Fruit fly (Drosophila melanogaster) whole organism, adult: ENCODE data around the gene alpha-Est7.

ENCODE experiments used
- CG11617 ChIP-seq: fragments of 200-800 bp; sonication (Bioruptor generic); optimal IDR thresholded peaks from 2 replicates; lab custom pipeline; 2017; ENCODE audit warnings: mild to moderate bottlenecking, missing biosample characterization, missing genetic modification reagents, missing genetic modification characterization
- CG12768 ChIP-seq: fragments of 200-800 bp; sonication (Bioruptor generic); optimal IDR thresholded peaks from 2 replicates; lab custom pipeline; 2017; ENCODE audit warnings: missing biosample characterization, missing genetic modification characterization, mild to moderate bottlenecking, moderate library complexity, missing genetic modification reagents
- CG14711 ChIP-seq: fragments of 200-800 bp; sonication (Bioruptor generic); optimal IDR thresholded peaks from 2 replicates; lab custom pipeline; 2018; ENCODE audit warnings: missing biosample characterization, mild to moderate bottlenecking, missing genetic modification characterization, moderate library complexity
- CG1620 ChIP-seq: fragments of 200-800 bp; sonication (Bioruptor generic); optimal IDR thresholded peaks from 2 replicates; lab custom pipeline; 2016; ENCODE audit warnings: missing biosample characterization, missing genetic modification characterization
- CG33017 ChIP-seq: fragments of 200-800 bp; sonication (Bioruptor generic); optimal IDR thresholded peaks from 2 replicates; lab custom pipeline; 2018; ENCODE audit warnings: missing biosample characterization, mild to moderate bottlenecking, missing genetic modification characterization, moderate library complexity
- CG5204 ChIP-seq: fragments of 200-800 bp; sonication (Bioruptor generic); optimal IDR thresholded peaks from 2 replicates; lab custom pipeline; 2016; ENCODE audit warnings: missing biosample characterization, missing genetic modification characterization
- CG7045 ChIP-seq: fragments of 200-800 bp; sonication (Bioruptor generic); optimal IDR thresholded peaks from 2 replicates; lab custom pipeline; 2017; ENCODE audit warnings: missing biosample characterization, mild to moderate bottlenecking, missing genetic modification characterization
- CG7101 ChIP-seq: fragments of 200-800 bp; sonication (Bioruptor generic); optimal IDR thresholded peaks from 2 replicates; lab custom pipeline; 2018; ENCODE audit warnings: missing biosample characterization, mild to moderate bottlenecking, missing genetic modification characterization, moderate library complexity
- Clk ChIP-seq: fragments of 200-800 bp; sonication (Bioruptor generic); optimal IDR thresholded peaks from 2 replicates; lab custom pipeline; 2017; ENCODE audit warnings: missing biosample characterization, missing genetic modification characterization
- Crg-1 ChIP-seq: fragments of 200-800 bp; sonication (Bioruptor generic); optimal IDR thresholded peaks from 2 replicates; lab custom pipeline; 2016; ENCODE audit warnings: missing biosample characterization, missing genetic modification characterization
- Hr96 ChIP-seq: fragments of 200-800 bp; sonication (Bioruptor generic); optimal IDR thresholded peaks from 2 replicates; lab custom pipeline; 2016; ENCODE audit warnings: missing biosample characterization, missing genetic modification characterization
- Mnt ChIP-seq: fragments of 200-800 bp; sonication (Bioruptor generic); optimal IDR thresholded peaks from 2 replicates; lab custom pipeline; 2016; ENCODE audit warnings: missing biosample characterization, mild to moderate bottlenecking, missing genetic modification characterization
- bab1 ChIP-seq: fragments of 200-800 bp; sonication (Bioruptor generic); optimal IDR thresholded peaks from 3 replicates; lab custom pipeline; 2019; ENCODE audit warnings: missing biosample characterization, mild to moderate bottlenecking, missing genetic modification characterization, moderate library complexity
- cic ChIP-seq: fragments of 200-800 bp; sonication (Bioruptor generic); optimal IDR thresholded peaks from 2 replicates; lab custom pipeline; 2017; ENCODE audit warnings: missing biosample characterization, mild to moderate bottlenecking, missing genetic modification characterization, moderate library complexity
- cnc ChIP-seq, 2 experiments: fragments of >200 bp; optimal IDR thresholded peaks; 2 replicates each; lab custom pipeline; 2017
- kay ChIP-seq: fragments of 200-800 bp; sonication (Bioruptor generic); peaks from one replicate; lab custom pipeline; 2016; ENCODE audit warnings: missing biosample characterization, missing genetic modification characterization, borderline replicate concordance
- ovo ChIP-seq: fragments of 200-800 bp; sonication (Bioruptor generic); optimal IDR thresholded peaks from 2 replicates; lab custom pipeline; 2016; ENCODE audit warnings: missing biosample characterization, missing genetic modification characterization
- pad ChIP-seq: fragments of 200-800 bp; sonication (Bioruptor generic); optimal IDR thresholded peaks from 3 replicates; lab custom pipeline; 2017; ENCODE audit warnings: missing biosample characterization, missing genetic modification characterization, mild to moderate bottlenecking, moderate library complexity, missing genetic modification reagents
- tj ChIP-seq: fragments of 200-800 bp; sonication (Bioruptor generic); optimal IDR thresholded peaks from 3 replicates; lab custom pipeline; 2017; ENCODE audit warnings: missing biosample characterization, mild to moderate bottlenecking, missing genetic modification characterization, moderate library complexity
- toe ChIP-seq: fragments of 200-800 bp; sonication (Bioruptor generic); optimal IDR thresholded peaks from 2 replicates; lab custom pipeline; 2016; ENCODE audit warnings: missing biosample characterization, missing genetic modification characterization

alpha-Est7 gene

dm6 chr3R:7538435-7538834 lies 14.9 kb upstream of the alpha-Est7 start, which contains the start of gene alpha-Est4:
Gene alpha-Est4 (minus strand): TSS chr3R:7538615.
- TF ChIP-seq CG7101 (tag; lab: Kevin White, UChicago) = no peak
- TF ChIP-seq CG1620 = no peak
- no peak for TF ChIP-seq bab1 (GFP tag; lab: Kevin White, UChicago)
- no peak for TF ChIP-seq cic
- TF ChIP-seq toe (GFP tag; lab: Kevin White, UChicago) = no peak
- TF ChIP-seq tj = no peak
- no peak for TF ChIP-seq ovo (GFP tag; lab: Kevin White, UChicago)
- TF ChIP-seq CG12768 (GFP tag; lab: Kevin White, UChicago) = no peak
- no peak for TF ChIP-seq CG14711 (tag; lab: Kevin White, UChicago)
- no peak for TF ChIP-seq Mnt (GFP tag; lab: Kevin White, UChicago)
- no peak for TF ChIP-seq CG5204 (GFP tag; lab: Kevin White, UChicago)
- TF ChIP-seq Hr96 (GFP tag; lab: Kevin White, UChicago) = no peak
- TF ChIP-seq cnc (optimal IDR thresholded peaks at IDR 0.05; lab: Kevin White, UChicago) = no peak
- no peak for TF ChIP-seq kay (GFP tag; lab: Kevin White, UChicago)
- TF ChIP-seq Clk = no peak
- no peak for TF ChIP-seq CG33017

DNA sequence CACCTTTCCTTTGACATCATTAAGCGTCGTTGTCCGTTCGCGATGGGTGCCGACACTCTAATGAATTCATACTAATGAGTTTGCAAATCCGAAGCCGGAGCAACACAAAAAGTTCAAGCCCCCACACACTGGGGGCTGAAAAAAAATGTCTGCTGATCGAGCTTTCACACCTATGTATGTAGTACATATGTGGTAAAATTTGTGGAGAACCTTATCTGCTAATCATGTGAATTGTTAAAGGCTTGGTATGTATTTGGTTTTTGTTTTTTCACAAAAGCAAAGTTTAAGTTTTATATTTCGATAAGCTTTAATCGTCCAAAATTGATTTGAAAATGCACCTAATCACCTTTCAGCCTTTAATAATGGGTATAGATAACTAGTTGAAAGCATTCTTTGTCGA lies 12.7 kb upstream of the alpha-Est7 start, which contains the start of gene alpha-Est5:
alpha-Est5 (minus strand) TSS at position 110 of the 400 bp plus-strand sequence.
- TF ChIP-seq Mnt (GFP tag; lab: Kevin White, UChicago) = peak; percentile 31
- TF ChIP-seq toe (GFP tag; lab: Kevin White, UChicago) = peak; percentile 21
- TF ChIP-seq ovo (GFP tag; lab: Kevin White, UChicago) = no peak
- TF ChIP-seq tj = peak; percentile 54
- no peak for TF ChIP-seq Crg-1 (GFP tag; lab: Kevin White, UChicago)
- peak; percentile 87 for TF ChIP-seq kay (GFP tag; lab: Kevin White, UChicago)
- no peak for TF ChIP-seq CG12768 (GFP tag; lab: Kevin White, UChicago)
- TF ChIP-seq Hr96 (GFP tag; lab: Kevin White, UChicago) = peak; percentile 4
- peak; percentile 29 for TF ChIP-seq bab1 (GFP tag; lab: Kevin White, UChicago)
- TF ChIP-seq Clk = no peak
- TF ChIP-seq cic = peak; percentile 46
- TF ChIP-seq CG7101 (tag; lab: Kevin White, UChicago) = peak; percentile 14
- peak; percentile 40 for TF ChIP-seq CG33017
- no peak for TF ChIP-seq CG7045 (GFP tag; lab: Kevin White, UChicago)
- no peak for TF ChIP-seq CG11617 (GFP tag; lab: Kevin White, UChicago)
- TF ChIP-seq CG5204 (GFP tag; lab: Kevin White, UChicago) = no peak
- peak; percentile 41 for TF ChIP-seq CG1620
- TF ChIP-seq pad (GFP tag; lab: Kevin White, UChicago) = no peak
- no peak for TF ChIP-seq CG14711 (tag; lab: Kevin White, UChicago)
- peak in 1 of 2 experiments; percentile 55 for TF ChIP-seq cnc (optimal IDR thresholded peaks at IDR 0.05; lab: Kevin White, UChicago)

dm6 chr3R:7535606-7536005 lies 12.1 kb upstream of the alpha-Est7 start:
- TF ChIP-seq CG1620 = no peak
- TF ChIP-seq toe (GFP tag; lab: Kevin White, UChicago) = no peak
- TF ChIP-seq tj = no peak
- TF ChIP-seq ovo (GFP tag; lab: Kevin White, UChicago) = no peak
- no peak for TF ChIP-seq Crg-1 (GFP tag; lab: Kevin White, UChicago)
- TF ChIP-seq CG12768 (GFP tag; lab: Kevin White, UChicago) = no peak
- TF ChIP-seq CG5204 (GFP tag; lab: Kevin White, UChicago) = no peak
- no peak for TF ChIP-seq CG33017
- no peak for TF ChIP-seq cnc (optimal IDR thresholded peaks at IDR 0.05; lab: Kevin White, UChicago)
- no peak for TF ChIP-seq CG7045 (GFP tag; lab: Kevin White, UChicago)

dm6 chr3R:7530184-7530821 lies 6.8 kb upstream of the alpha-Est7 start, which contains the start of the genes Rtnl2 and alphaTub84D:
Gene Rtnl2 (minus strand): TSS chr3R:7530241.
Gene alphaTub84D (plus strand): TSS chr3R:7530753.
- no peak for TF ChIP-seq Mnt (GFP tag; lab: Kevin White, UChicago)
- TF ChIP-seq Clk = no peak
- TF ChIP-seq cnc (optimal IDR thresholded peaks at IDR 0.05; lab: Kevin White, UChicago) = no peak
- TF ChIP-seq toe (GFP tag; lab: Kevin White, UChicago) = no peak
- TF ChIP-seq CG12768 (GFP tag; lab: Kevin White, UChicago) = no peak
- no peak for TF ChIP-seq CG5204 (GFP tag; lab: Kevin White, UChicago)
- no peak for TF ChIP-seq pad (GFP tag; lab: Kevin White, UChicago)
- TF ChIP-seq tj = no peak
- no peak for TF ChIP-seq ovo (GFP tag; lab: Kevin White, UChicago)
- no peak for TF ChIP-seq CG14711 (tag; lab: Kevin White, UChicago)
- TF ChIP-seq CG11617 (GFP tag; lab: Kevin White, UChicago) = no peak
- TF ChIP-seq CG33017 = no peak
- TF ChIP-seq Crg-1 (GFP tag; lab: Kevin White, UChicago) = no peak
- TF ChIP-seq kay (GFP tag; lab: Kevin White, UChicago) = no peak

DNA sequence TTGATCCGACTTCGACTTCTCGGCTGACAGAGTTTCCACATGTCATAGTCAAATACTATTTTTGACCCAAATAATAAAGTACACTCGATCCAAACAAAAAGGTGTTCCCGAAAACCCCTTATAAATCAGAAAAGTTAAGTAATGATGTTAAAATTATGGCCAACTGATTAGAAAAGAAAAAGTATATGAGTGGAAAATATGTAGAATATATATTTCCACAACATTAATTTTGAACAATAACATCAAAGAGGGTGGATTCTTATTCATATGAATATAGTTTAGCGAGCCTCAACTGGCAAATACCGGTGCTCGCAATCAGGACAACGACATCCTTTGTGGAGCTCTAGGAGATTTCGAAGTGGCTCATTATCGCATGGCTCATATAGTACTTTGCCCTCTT lies 5.1 kb upstream of the alpha-Est7 start, which contains the start of gene alpha-Est6:
alpha-Est6 (minus strand) TSS at position 101 of the 400 bp plus-strand sequence.
- TF ChIP-seq CG1620 = no peak
- TF ChIP-seq CG7045 (GFP tag; lab: Kevin White, UChicago) = no peak
- no peak for TF ChIP-seq CG11617 (GFP tag; lab: Kevin White, UChicago)
- TF ChIP-seq tj = no peak
- TF ChIP-seq Mnt (GFP tag; lab: Kevin White, UChicago) = no peak
- no peak for TF ChIP-seq bab1 (GFP tag; lab: Kevin White, UChicago)
- TF ChIP-seq cic = no peak
- no peak for TF ChIP-seq toe (GFP tag; lab: Kevin White, UChicago)
- TF ChIP-seq CG14711 (tag; lab: Kevin White, UChicago) = no peak
- TF ChIP-seq pad (GFP tag; lab: Kevin White, UChicago) = no peak
- no peak for TF ChIP-seq kay (GFP tag; lab: Kevin White, UChicago)
- TF ChIP-seq Crg-1 (GFP tag; lab: Kevin White, UChicago) = no peak
- no peak for TF ChIP-seq CG7101 (tag; lab: Kevin White, UChicago)
- TF ChIP-seq CG12768 (GFP tag; lab: Kevin White, UChicago) = no peak
